Fruit fly (Drosophila melanogaster): ENCODE data around the gene CG3397.

DNA sequence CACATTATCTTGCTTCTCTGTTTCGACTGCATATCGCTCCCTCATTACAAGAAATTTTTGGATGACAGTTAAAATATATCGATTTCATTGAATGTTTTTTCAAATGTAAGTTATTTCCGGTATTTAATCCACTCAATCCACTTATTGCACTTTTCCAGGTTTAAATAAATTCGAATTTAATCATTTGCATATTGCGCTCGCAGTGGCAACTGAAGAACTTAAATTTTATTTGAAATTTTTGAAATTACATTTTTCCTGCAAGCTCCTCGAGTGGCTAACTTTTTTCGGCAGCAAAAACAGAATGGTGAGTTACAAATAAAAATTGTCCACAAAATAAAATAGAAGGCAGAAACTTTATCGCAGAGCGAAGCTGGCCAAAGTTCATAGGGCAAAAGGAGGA lies 47.3 kb upstream of the CG3397 start, which contains the start of the genes CG31358, CG42504 and CG42505:
- no peak for TF ChIP-seq Mio (GFP tag; optimal IDR thresholded peaks at IDR 0.05)
- TF ChIP-seq ey (GFP tag; optimal IDR thresholded peaks at IDR 0.05): no peak
- no peak for TF ChIP-seq Dif (GFP tag; optimal IDR thresholded peaks at IDR 0.05; ENCODE audit: partially characterized antibody)
- no peak for TF ChIP-seq OdsH (GFP tag; optimal IDR thresholded peaks at IDR 0.05)
- TF ChIP-seq Hr83 (GFP tag; optimal IDR thresholded peaks at IDR 0.05; ENCODE audit: poor library complexity, severe bottlenecking): no peak
- TF ChIP-seq usp (GFP tag; optimal IDR thresholded peaks at IDR 0.05): no peak
- TF ChIP-seq Sp1 (GFP tag; optimal IDR thresholded peaks at IDR 0.05): no peak
- TF ChIP-seq Hr78 (GFP tag; optimal IDR thresholded peaks at IDR 0.05): no peak
- no peak for TF ChIP-seq Dfd (GFP tag; optimal IDR thresholded peaks at IDR 0.05)
- no peak for TF ChIP-seq Hnf4 (GFP tag; optimal IDR thresholded peaks at IDR 0.05)
- no peak for TF ChIP-seq fru (GFP tag; optimal IDR thresholded peaks at IDR 0.05)
- no peak for TF ChIP-seq Vsx2 (GFP tag; optimal IDR thresholded peaks at IDR 0.05; ENCODE audit: partially characterized antibody)

Measured in whole organism, wandering third instar larva.